Fruit fly (Drosophila melanogaster) whole organism, adult: ENCODE results near the gene Spc105R.

Experiments
- pad ChIP-seq: fragments of 200-800 bp; sonication (Bioruptor generic); optimal IDR thresholded peaks from 3 replicates; lab custom pipeline; 2017; ENCODE audit warnings: missing biosample characterization, missing genetic modification characterization, mild to moderate bottlenecking, moderate library complexity, missing genetic modification reagents
- toe ChIP-seq: fragments of 200-800 bp; sonication (Bioruptor generic); optimal IDR thresholded peaks from 2 replicates; lab custom pipeline; 2016; ENCODE audit warnings: missing biosample characterization, missing genetic modification characterization

DNA sequence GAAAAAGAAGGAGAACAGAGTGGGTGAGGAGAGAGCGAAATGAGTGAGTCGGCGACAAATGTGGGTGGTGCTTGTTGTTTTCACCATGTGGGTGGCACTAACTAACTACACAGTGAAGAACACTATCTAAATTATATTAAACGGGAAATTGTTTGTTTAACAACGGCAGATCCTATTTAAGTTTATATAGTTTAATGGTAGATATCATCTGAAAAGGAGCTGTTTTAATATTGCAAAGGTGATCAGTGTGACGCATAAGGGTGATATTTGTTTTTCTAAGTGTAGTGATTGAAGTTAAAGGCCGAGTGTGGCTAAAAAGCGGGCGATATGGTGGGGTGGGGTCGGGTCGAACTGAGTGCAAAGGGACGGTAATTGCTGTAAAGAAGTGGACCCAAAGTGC is 48.4 kb downstream of the Spc105R start:
- TF ChIP-seq pad (GFP tag; lab: Kevin White, UChicago) (no peak), toe (GFP tag; lab: Kevin White, UChicago) (no peak)
